Worm (Caenorhabditis elegans) whole organism, mixed stage, embryonic: ENCODE measurements around the gene C03H5.4.

ENCODE experiments used
- M03D4.4 ChIP-seq: sonication (generic microtip); optimal IDR thresholded peaks from 2 replicates; lab custom pipeline; 2017; ENCODE audit warnings: mild to moderate bottlenecking, missing genetic modification characterization, missing compliant biosample characterization
- bed-3 ChIP-seq: fragments of 200-800 bp; sonication (Bioruptor generic); optimal IDR thresholded peaks from 3 replicates; lab custom pipeline; 2018; ENCODE audit warnings: mild to moderate bottlenecking, missing genetic modification characterization, moderate library complexity, missing compliant biosample characterization
- blmp-1 ChIP-seq: fragments of 150-350 bp; optimal IDR thresholded peaks from 2 replicates; lab custom pipeline; 2014; ENCODE audit warnings: missing biosample characterization, missing genetic modification characterization
- ceh-39 ChIP-seq: fragments of 150-350 bp; optimal IDR thresholded peaks from 2 replicates; lab custom pipeline; 2014; ENCODE audit warnings: missing biosample characterization, missing genetic modification characterization
- ceh-43 ChIP-seq: fragments of 200-800 bp; sonication (Bioruptor generic); optimal IDR thresholded peaks from 2 replicates; lab custom pipeline; 2018; ENCODE audit warnings: mild to moderate bottlenecking, missing genetic modification characterization, moderate library complexity, missing compliant biosample characterization
- ceh-83 ChIP-seq: fragments of 200-800 bp; sonication (Bioruptor generic); optimal IDR thresholded peaks from 2 replicates; lab custom pipeline; 2018; ENCODE audit warnings: mild to moderate bottlenecking, missing genetic modification characterization, missing compliant biosample characterization
- ces-1 ChIP-seq: fragments of 150-350 bp; optimal IDR thresholded peaks from 2 replicates; lab custom pipeline; 2014; ENCODE audit warnings: missing biosample characterization, missing genetic modification reagents, missing genetic modification characterization
- cnd-1 ChIP-seq: fragments of 200-800 bp; sonication (Bioruptor generic); optimal IDR thresholded peaks from 2 replicates; lab custom pipeline; 2018; ENCODE audit warnings: mild to moderate bottlenecking, missing genetic modification characterization, missing compliant biosample characterization
- drap-1 ChIP-seq: fragments of 200-800 bp; sonication (Bioruptor generic); optimal IDR thresholded peaks from 3 replicates; lab custom pipeline; 2018; ENCODE audit warnings: mild to moderate bottlenecking, missing genetic modification characterization, missing compliant biosample characterization
- elt-1 ChIP-seq: sonication (generic microtip); optimal IDR thresholded peaks from 2 replicates; lab custom pipeline; 2017; ENCODE audit warnings: missing genetic modification characterization, mild to moderate bottlenecking, missing compliant biosample characterization, antibody characterized with exemption, moderate library complexity, borderline replicate concordance; ENCODE audit not compliant: insufficient read depth
- elt-3 ChIP-seq: fragments of 150-350 bp; optimal IDR thresholded peaks from 2 replicates; lab custom pipeline; 2014; ENCODE audit warnings: missing biosample characterization, missing genetic modification characterization
- flh-1 ChIP-seq: fragments of 200-800 bp; sonication (Bioruptor generic); optimal IDR thresholded peaks from 2 replicates; lab custom pipeline; 2018; ENCODE audit warnings: mild to moderate bottlenecking, missing genetic modification characterization, moderate library complexity, missing compliant biosample characterization
- ham-2 ChIP-seq: fragments of 200-800 bp; sonication (Bioruptor generic); optimal IDR thresholded peaks from 2 replicates; lab custom pipeline; 2018; ENCODE audit warnings: mild to moderate bottlenecking, missing genetic modification characterization, missing compliant biosample characterization
- hlh-1 ChIP-seq: fragments of 150-350 bp; optimal IDR thresholded peaks from 2 replicates; lab custom pipeline; 2014; ENCODE audit warnings: missing biosample characterization, missing genetic modification reagents, missing genetic modification characterization
- lin-32 ChIP-seq: fragments of 200-800 bp; sonication (Bioruptor generic); optimal IDR thresholded peaks from 2 replicates; lab custom pipeline; 2018; ENCODE audit warnings: mild to moderate bottlenecking, missing genetic modification characterization, missing compliant biosample characterization
- lsy-2 ChIP-seq: fragments of 150-350 bp; optimal IDR thresholded peaks from 2 replicates; lab custom pipeline; 2014; ENCODE audit warnings: missing biosample characterization, missing genetic modification characterization
- mab-5 ChIP-seq: fragments of 150-350 bp; optimal IDR thresholded peaks from 2 replicates; lab custom pipeline; 2014; ENCODE audit warnings: missing biosample characterization, missing genetic modification characterization
- mep-1 ChIP-seq: fragments of 150-350 bp; optimal IDR thresholded peaks from 2 replicates; lab custom pipeline; 2017; ENCODE audit warnings: missing biosample characterization, missing genetic modification reagents, missing genetic modification characterization, inconsistent platforms
- mls-2 ChIP-seq: sonication (generic microtip); optimal IDR thresholded peaks from 2 replicates; lab custom pipeline; 2016; ENCODE audit warnings: mild to moderate bottlenecking, missing genetic modification characterization, moderate library complexity, missing compliant biosample characterization
- nhr-12 ChIP-seq: fragments of 150-350 bp; optimal IDR thresholded peaks from 2 replicates; lab custom pipeline; 2014; ENCODE audit warnings: missing biosample characterization, missing genetic modification characterization
- nhr-2 ChIP-seq: fragments of 150-350 bp; optimal IDR thresholded peaks from 2 replicates; lab custom pipeline; 2014; ENCODE audit warnings: missing biosample characterization, missing genetic modification characterization
- nhr-237 ChIP-seq: fragments of 150-350 bp; optimal IDR thresholded peaks from 2 replicates; lab custom pipeline; 2014; ENCODE audit warnings: missing biosample characterization, missing genetic modification characterization
- nhr-28 ChIP-seq: fragments of 150-350 bp; optimal IDR thresholded peaks from 2 replicates; lab custom pipeline; 2014; ENCODE audit warnings: missing biosample characterization, missing genetic modification characterization
- nhr-76 ChIP-seq: sonication (generic microtip); optimal IDR thresholded peaks from 2 replicates; lab custom pipeline; 2017; ENCODE audit warnings: missing biosample characterization, missing genetic modification characterization
- sem-2 ChIP-seq: fragments of 200-800 bp; sonication (Bioruptor generic); optimal IDR thresholded peaks from 2 replicates; lab custom pipeline; 2018; ENCODE audit warnings: mild to moderate bottlenecking, missing genetic modification characterization, missing compliant biosample characterization
- snpc-4 ChIP-seq: fragments of 150-350 bp; optimal IDR thresholded peaks from 2 replicates; lab custom pipeline; 2014; ENCODE audit warnings: missing biosample characterization, missing genetic modification characterization
- sptf-1 ChIP-seq: sonication (generic microtip); optimal IDR thresholded peaks from 2 replicates; lab custom pipeline; 2017; ENCODE audit warnings: mild to moderate bottlenecking, missing genetic modification characterization, moderate library complexity, missing compliant biosample characterization
- tbx-8 ChIP-seq: fragments of 200-800 bp; sonication (Bioruptor generic); optimal IDR thresholded peaks from 2 replicates; lab custom pipeline; 2018; ENCODE audit warnings: mild to moderate bottlenecking, missing genetic modification characterization, moderate library complexity, missing compliant biosample characterization
- unc-120 ChIP-seq: sonication (generic microtip); optimal IDR thresholded peaks from 2 replicates; lab custom pipeline; 2017; ENCODE audit warnings: missing genetic modification characterization, missing compliant biosample characterization; ENCODE audit not compliant: poor library complexity, severe bottlenecking
- unc-39 ChIP-seq: fragments of 150-350 bp; optimal IDR thresholded peaks from 2 replicates; lab custom pipeline; 2014; ENCODE audit warnings: missing biosample characterization, missing genetic modification characterization
- unc-62 ChIP-seq: fragments of 150-350 bp; optimal IDR thresholded peaks from 2 replicates; lab custom pipeline; 2014; ENCODE audit warnings: missing biosample characterization, missing genetic modification reagents, missing genetic modification characterization
- ztf-11 ChIP-seq: fragments of 150-350 bp; optimal IDR thresholded peaks from 2 replicates; lab custom pipeline; 2014; ENCODE audit warnings: missing biosample characterization, missing genetic modification characterization

C03H5.4 gene

DNA sequence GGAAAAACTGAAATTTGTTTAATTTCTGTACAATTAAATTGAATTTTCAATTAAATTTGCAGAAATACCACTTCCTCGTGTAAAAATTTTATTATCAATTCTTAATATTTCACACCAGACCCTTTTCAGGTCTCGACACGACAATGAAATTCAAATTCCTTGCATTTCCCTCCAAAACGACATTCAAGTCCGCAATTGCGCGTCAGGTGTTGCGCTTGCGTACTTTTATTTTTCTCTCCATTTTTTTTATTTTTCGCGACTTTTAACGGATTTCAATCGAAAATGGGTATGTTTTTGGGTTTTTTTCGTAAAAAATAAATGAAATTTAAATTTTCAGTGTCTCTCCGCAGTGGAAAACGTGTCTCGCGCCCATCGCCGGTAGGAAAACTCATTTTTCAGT lies 10.9 kb downstream of the C03H5.4 start, which contains the start of gene C03H5.3 (continued):
- TF ChIP-seq snpc-4 (tag; lab: Kevin White, UChicago), result no peak
- no peak for TF ChIP-seq mls-2 (tag; lab: Kevin White, UChicago)
- TF ChIP-seq, all 35 proteins: peak for 6

DNA sequence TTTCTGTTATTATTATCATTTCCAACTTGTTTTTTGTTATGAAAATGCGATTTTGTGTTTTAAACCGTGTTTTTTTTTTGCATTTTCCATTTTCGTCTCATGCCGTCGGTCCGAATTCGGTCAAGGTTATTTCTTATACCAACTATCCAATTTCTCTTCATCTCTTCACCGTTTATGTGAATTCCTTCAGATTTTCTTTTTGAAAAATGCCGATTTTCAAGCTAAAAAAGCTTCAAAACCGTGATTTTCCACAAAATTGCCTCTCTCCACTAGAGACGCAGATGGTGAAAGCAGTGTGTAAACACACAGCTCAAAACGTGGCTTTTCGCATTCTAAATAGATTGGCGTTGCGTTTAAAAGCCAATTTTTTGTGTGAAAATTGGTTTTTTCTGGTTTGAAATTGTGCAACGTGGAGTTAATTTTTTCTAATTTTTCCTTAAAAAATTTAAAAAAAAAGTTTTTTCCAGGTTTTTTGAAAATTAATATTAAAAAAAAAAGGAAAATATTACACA lies 12.8 kb downstream of the C03H5.4 start:
- TF ChIP-seq elt-3 (tag; lab: Kevin White, UChicago) (no peak), blmp-1 (no peak), elt-1 (no peak), mls-2 (tag; lab: Kevin White, UChicago) (no peak), lsy-2 (tag; lab: Kevin White, UChicago) (no peak), lin-32 (GFP tag; lab: Kevin White, UChicago) (no peak), ceh-39 (tag; lab: Kevin White, UChicago) (no peak), mep-1 (tag; lab: Kevin White, UChicago) (no peak), bed-3 (GFP tag; lab: Kevin White, UChicago) (no peak), nhr-76 (tag; lab: Kevin White, UChicago) (no peak), unc-39 (tag; lab: Kevin White, UChicago) (no peak), snpc-4 (tag; lab: Kevin White, UChicago) (no peak), tbx-8 (GFP tag; lab: Kevin White, UChicago) (no peak), nhr-2 (tag; lab: Kevin White, UChicago) (no peak), sem-2 (GFP tag; lab: Kevin White, UChicago) (no peak), ztf-11 (tag; lab: Kevin White, UChicago) (no peak)

DNA sequence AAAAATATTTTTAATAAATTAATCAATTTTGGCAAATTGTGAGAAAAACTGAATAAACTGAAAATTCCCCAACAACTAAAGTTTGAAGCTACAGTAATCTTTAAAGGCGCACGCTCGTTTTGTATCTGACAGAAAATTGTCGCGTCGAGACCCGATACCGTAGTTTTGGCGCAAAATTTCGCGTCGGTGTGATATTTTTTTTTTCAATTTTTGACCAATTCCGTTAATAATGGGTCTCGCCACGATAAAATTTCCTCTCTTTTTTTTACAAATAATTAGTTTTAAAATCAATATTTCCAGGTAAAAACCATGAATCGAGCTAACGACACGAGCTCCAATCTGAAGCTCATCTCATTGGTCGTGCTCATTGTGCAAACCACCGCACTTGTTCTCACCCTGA lies 13.5 kb downstream of the C03H5.4 start, which contains the start of gene nstp-4:
Gene nstp-4 (plus strand): TSS at position 301 of the 400 bp plus-strand sequence.
- no peak for TF ChIP-seq ceh-39 (tag; lab: Kevin White, UChicago)
- TF ChIP-seq nhr-28 (tag; lab: Kevin White, UChicago), result no peak
- TF ChIP-seq lin-32 (GFP tag; lab: Kevin White, UChicago), result no peak

DNA sequence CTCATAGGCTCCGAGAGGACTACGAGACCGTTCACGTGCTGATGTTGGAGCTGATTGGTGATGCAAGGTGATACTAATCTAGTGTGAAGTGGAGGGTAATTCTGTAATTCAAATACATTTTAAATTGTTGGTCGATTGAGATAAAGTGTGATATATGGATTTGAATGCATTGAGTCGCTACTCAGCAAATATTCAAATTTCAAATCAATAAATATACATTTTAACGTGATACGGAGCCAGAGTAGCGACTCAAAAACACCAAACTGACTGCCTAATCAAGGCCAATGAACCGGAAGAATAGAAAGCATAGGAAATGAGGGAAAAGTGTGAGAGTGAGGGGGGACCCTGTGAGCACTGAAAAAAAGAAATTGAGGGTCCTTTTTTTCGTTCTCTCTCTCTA lies 24.3 kb downstream of the C03H5.4 start, which contains the start of gene C03H5.6:
Gene C03H5.6 (minus strand): TSS at position 101 of the 400 bp plus-strand sequence.
- TF ChIP-seq nhr-2 (tag; lab: Kevin White, UChicago) (no peak), sptf-1 (tag; lab: Kevin White, UChicago) (no peak), elt-3 (tag; lab: Kevin White, UChicago) (no peak), M03D4.4 (no peak), ztf-11 (tag; lab: Kevin White, UChicago) (no peak), unc-39 (tag; lab: Kevin White, UChicago) (no peak), blmp-1 (no peak), mep-1 (tag; lab: Kevin White, UChicago) (no peak), sem-2 (GFP tag; lab: Kevin White, UChicago) (no peak), elt-1 (no peak), bed-3 (GFP tag; lab: Kevin White, UChicago) (no peak), unc-62 (GFP tag; lab: Kevin White, UChicago) (no peak)

DNA sequence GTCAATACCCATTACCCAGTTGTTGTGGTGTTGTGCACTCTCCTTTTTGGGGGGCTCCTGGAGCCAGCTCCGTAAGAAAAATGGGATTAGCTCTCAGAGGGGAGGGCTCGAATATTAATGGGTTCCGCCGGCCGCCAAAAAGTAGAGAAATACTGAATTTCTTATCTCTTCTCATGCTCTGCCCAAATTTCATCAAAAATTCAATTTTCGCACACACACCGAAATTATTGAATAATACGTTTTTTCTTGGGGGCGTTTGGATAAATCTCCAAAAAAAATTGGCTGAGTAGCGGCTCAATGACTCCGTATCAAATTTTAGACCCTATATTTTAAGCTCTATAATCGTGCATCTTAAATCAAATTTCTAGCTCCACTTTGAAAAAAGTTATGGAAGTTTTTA lies 25.1 kb downstream of the C03H5.4 start:
- TF ChIP-seq nhr-76 (tag; lab: Kevin White, UChicago), result no peak
- peak; percentile 51 for TF ChIP-seq ces-1

DNA sequence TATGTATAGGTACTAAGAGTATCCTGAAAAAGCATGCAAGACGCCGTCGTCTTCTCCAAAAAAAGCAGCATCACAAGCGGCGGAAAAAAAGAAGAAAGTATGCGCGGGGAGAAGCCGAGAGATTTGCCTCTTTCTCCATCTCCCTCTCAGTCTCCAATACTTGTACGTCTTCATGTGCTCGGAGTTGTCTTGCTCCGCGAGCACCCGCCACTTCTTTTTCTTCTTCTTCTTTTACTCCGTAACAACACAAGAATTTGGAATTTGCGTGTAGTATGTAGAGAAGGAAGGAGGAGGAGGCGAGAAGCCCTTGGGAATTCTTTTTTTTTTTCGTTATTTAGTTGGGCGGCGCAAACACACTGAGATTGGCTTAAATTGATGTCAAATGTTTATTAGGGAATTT lies 26.2 kb downstream of the C03H5.4 start:
- TF ChIP-seq unc-39 (tag; lab: Kevin White, UChicago) (no peak), ceh-39 (tag; lab: Kevin White, UChicago) (no peak), elt-1 (no peak), sptf-1 (tag; lab: Kevin White, UChicago) (no peak), ces-1 (peak; percentile 43)

DNA sequence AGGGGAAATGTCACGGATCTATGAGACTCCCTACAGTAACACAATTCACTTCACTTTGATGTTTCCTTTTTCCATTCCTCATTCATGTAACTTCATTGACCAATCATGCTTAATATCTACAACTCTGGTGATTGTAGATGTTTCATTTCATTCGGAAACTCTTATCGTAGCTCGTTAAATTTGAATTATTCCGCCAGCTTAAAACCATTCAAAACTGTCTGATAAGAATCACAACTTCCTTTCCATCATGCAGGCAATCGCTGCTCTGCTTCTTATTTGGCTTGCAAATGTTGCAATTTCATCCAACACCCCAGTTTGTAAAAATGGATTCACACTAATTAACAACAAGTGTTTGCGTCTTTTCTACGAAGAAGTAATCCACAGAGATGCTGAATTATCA lies 27.4 kb downstream of the C03H5.4 start, which contains the start of gene clec-10:
Gene clec-10 (plus strand): TSS at position 244 of the 400 bp plus-strand sequence.
- TF ChIP-seq elt-1 (no peak), nhr-12 (no peak)

DNA sequence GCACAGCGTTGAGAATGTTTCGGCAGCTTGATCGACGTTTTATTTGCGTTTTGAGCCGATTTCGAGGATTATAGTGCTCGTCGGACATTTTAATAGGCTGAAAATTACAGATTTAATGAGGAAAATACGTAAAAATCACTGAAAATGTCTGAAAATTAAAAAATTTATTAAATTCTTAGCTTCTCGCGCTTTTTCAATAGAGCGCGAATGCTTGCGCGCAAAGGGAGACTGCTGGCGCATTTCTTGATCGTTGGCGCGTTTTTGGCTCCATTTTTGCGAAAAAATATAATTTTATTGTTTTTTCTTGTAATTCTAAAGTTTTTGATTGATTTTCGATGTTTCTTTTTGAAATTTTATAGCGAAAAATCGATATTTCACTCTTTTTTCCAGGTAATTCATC lies 35.8 kb downstream of the C03H5.4 start, which contains the start of the genes dnsn-1 and C24H12.4:
Gene dnsn-1 (minus strand): TSS at position 101 of the 400 bp plus-strand sequence.
Gene C24H12.4 (plus strand): TSS at position 391 of the 400 bp plus-strand sequence.
- TF ChIP-seq tbx-8 (GFP tag; lab: Kevin White, UChicago) (no peak), cnd-1 (tag; lab: Kevin White, UChicago) (no peak), sem-2 (GFP tag; lab: Kevin White, UChicago) (no peak), ham-2 (no peak), ceh-83 (GFP tag; lab: Kevin White, UChicago) (no peak), nhr-237 (tag; lab: Kevin White, UChicago) (peak; percentile 67), unc-62 (GFP tag; lab: Kevin White, UChicago) (no peak), unc-120 (tag; lab: Kevin White, UChicago) (no peak), blmp-1 (no peak), ceh-43 (GFP tag; lab: Kevin White, UChicago) (no peak), drap-1 (GFP tag; lab: Kevin White, UChicago) (no peak), snpc-4 (tag; lab: Kevin White, UChicago) (no peak), mep-1 (tag; lab: Kevin White, UChicago) (peak; percentile 96), flh-1 (GFP tag; lab: Kevin White, UChicago) (no peak), ceh-39 (tag; lab: Kevin White, UChicago) (peak; percentile 44), unc-39 (tag; lab: Kevin White, UChicago) (no peak), hlh-1 (tag; lab: Kevin White, UChicago) (peak; percentile 15), mab-5 (no peak), elt-3 (tag; lab: Kevin White, UChicago) (no peak), nhr-12 (no peak), M03D4.4 (peak; percentile 47)
